Worm (Caenorhabditis elegans): ENCODE results near the gene gtf-2E1.

DNA sequence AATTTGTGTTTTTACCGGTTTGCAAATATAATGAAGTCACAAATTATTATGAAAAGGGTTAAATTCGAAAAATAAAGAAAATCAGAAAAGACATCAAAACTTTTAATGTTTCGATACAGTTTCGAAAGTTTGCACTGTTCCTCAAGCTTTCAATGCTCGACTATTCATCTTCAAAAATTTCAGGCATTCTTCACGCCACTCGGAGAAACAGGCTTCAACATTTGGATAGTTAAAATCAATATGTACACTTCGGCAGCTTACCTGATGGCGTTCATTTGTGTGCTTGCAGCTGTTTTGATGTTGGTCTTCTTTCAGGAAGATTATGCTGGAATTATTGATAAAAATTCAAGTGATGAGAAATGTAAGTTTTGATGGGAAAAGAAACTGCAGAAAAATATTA lies 7.9 kb upstream of the gtf-2E1 start:
- TF ChIP-seq ztf-11 (tag; optimal IDR thresholded peaks at IDR 0.05) (no peak), pha-4 (tag; optimal IDR thresholded peaks at IDR 0.05) (no peak)
